Fruit fly (Drosophila melanogaster) whole organism, embryonic: Measurements from ENCODE around the gene CG4820.
A peak's percentile ranks its signal among the peaks of the same experiment; 100 is the strongest.

Experiments
- CG10267 ChIP-seq: fragments of 200-800 bp; sonication (Bioruptor generic); optimal IDR thresholded peaks from 2 replicates; lab custom pipeline; 2018; ENCODE audit warnings: missing biosample characterization, mild to moderate bottlenecking, missing genetic modification characterization, moderate library complexity
- CG10321 ChIP-seq: fragments of 200-800 bp; sonication (Bioruptor generic); IDR thresholded peaks from 2 replicates; pipeline ENCODE4 v1.3.6; 2022; ENCODE audit warnings: missing biosample characterization, missing genetic modification characterization
- CG10462 ChIP-seq: fragments of 200-800 bp; sonication (Bioruptor generic); optimal IDR thresholded peaks from 2 replicates; lab custom pipeline; 2016; ENCODE audit warnings: missing biosample characterization, missing genetic modification characterization
- CG12391 ChIP-seq: fragments of 200-800 bp; sonication (Bioruptor generic); optimal IDR thresholded peaks from 3 replicates; lab custom pipeline; 2018; ENCODE audit warnings: missing biosample characterization, mild to moderate bottlenecking, missing genetic modification characterization, moderate library complexity
- CG13123 ChIP-seq: fragments of 200-800 bp; sonication (Bioruptor generic); optimal IDR thresholded peaks from 2 replicates; lab custom pipeline; 2016; ENCODE audit warnings: missing biosample characterization, missing genetic modification characterization
- CG15479 ChIP-seq: fragments of 200-800 bp; sonication (Bioruptor generic); optimal IDR thresholded peaks from 3 replicates; lab custom pipeline; 2019; ENCODE audit warnings: missing biosample characterization, mild to moderate bottlenecking, missing genetic modification characterization, moderate library complexity
- CG16813 ChIP-seq: fragments of 200-800 bp; sonication (Bioruptor generic); IDR thresholded peaks from 3 replicates; pipeline ENCODE4 v1.3.6; 2022; ENCODE audit warnings: missing biosample characterization, missing genetic modification characterization; ENCODE audit not compliant: partially characterized antibody
- CG18262 ChIP-seq: fragments of 200-800 bp; optimal IDR thresholded peaks from 3 replicates; lab custom pipeline; 2019; ENCODE audit warnings: missing biosample characterization, mild to moderate bottlenecking, missing genetic modification characterization, moderate library complexity
- CG18476 ChIP-seq: fragments of 200-800 bp; sonication (Bioruptor generic); optimal IDR thresholded peaks from 2 replicates; lab custom pipeline; 2016; ENCODE audit warnings: missing biosample characterization, mild to moderate bottlenecking, missing genetic modification characterization
- CG2129 ChIP-seq: fragments of 200-800 bp; sonication (Bioruptor generic); IDR thresholded peaks from 2 replicates; pipeline ENCODE4 v1.3.6; 2022; ENCODE audit warnings: missing biosample characterization, missing genetic modification characterization; ENCODE audit not compliant: partially characterized antibody
- CG2202 ChIP-seq: fragments of 200-800 bp; sonication (Bioruptor generic); optimal IDR thresholded peaks from 2 replicates; lab custom pipeline; 2018; ENCODE audit warnings: missing biosample characterization, mild to moderate bottlenecking, missing genetic modification characterization
- CG2678 ChIP-seq: fragments of 200-800 bp; sonication (Bioruptor generic); optimal IDR thresholded peaks from 3 replicates; lab custom pipeline; 2019; ENCODE audit warnings: missing biosample characterization, mild to moderate bottlenecking, missing genetic modification characterization, moderate library complexity
- CG34422 ChIP-seq: fragments of 200-800 bp; sonication (Bioruptor generic); IDR thresholded peaks from 3 replicates; pipeline ENCODE4 v1.3.6; 2022; ENCODE audit warnings: missing biosample characterization, missing genetic modification characterization
- CG3847 ChIP-seq: fragments of 200-800 bp; sonication (Bioruptor generic); IDR thresholded peaks from 2 replicates; pipeline ENCODE4 v1.3.6; 2022; ENCODE audit warnings: missing biosample characterization, missing genetic modification characterization
- CG4360 ChIP-seq: fragments of 200-800 bp; sonication (Bioruptor generic); IDR thresholded peaks from 2 replicates; pipeline ENCODE4 v1.3.6; 2022; ENCODE audit warnings: missing biosample characterization, missing genetic modification characterization
- CG4424 ChIP-seq: fragments of 200-800 bp; sonication (Bioruptor generic); optimal IDR thresholded peaks from 3 replicates; lab custom pipeline; 2016; ENCODE audit warnings: missing biosample characterization, missing genetic modification characterization
- CG5180 ChIP-seq: fragments of 200-800 bp; sonication (Bioruptor generic); optimal IDR thresholded peaks from 3 replicates; lab custom pipeline; 2017; ENCODE audit warnings: missing biosample characterization, missing genetic modification characterization, mild to moderate bottlenecking, moderate library complexity, missing genetic modification reagents
- CG5245 ChIP-seq: fragments of 200-800 bp; sonication (Bioruptor generic); optimal IDR thresholded peaks from 3 replicates; lab custom pipeline; 2016; ENCODE audit warnings: missing biosample characterization, missing genetic modification characterization
- CG6791 ChIP-seq: fragments of 200-800 bp; sonication (Bioruptor generic); IDR thresholded peaks from 3 replicates; pipeline ENCODE4 v1.3.6; 2022; ENCODE audit warnings: missing biosample characterization, missing genetic modification characterization; ENCODE audit not compliant: partially characterized antibody
- CG8281 ChIP-seq: fragments of 200-800 bp; sonication (Bioruptor generic); optimal IDR thresholded peaks from 2 replicates; lab custom pipeline; 2018; ENCODE audit warnings: missing biosample characterization, mild to moderate bottlenecking, missing genetic modification characterization, moderate library complexity
- CoRest ChIP-seq: fragments of 200-800 bp; sonication (Bioruptor generic); optimal IDR thresholded peaks from 3 replicates; lab custom pipeline; 2018; ENCODE audit warnings: missing biosample characterization, mild to moderate bottlenecking, missing genetic modification characterization, moderate library complexity
- Dfd ChIP-seq, 2 experiments: fragments of >200 bp; optimal IDR thresholded peaks; 2 replicates each; lab custom pipeline; 2017; ENCODE audit warnings: missing biosample characterization in 2 of 2, missing genetic modification characterization in 2 of 2
- Fer2 ChIP-seq: fragments of 200-800 bp; sonication (Bioruptor generic); optimal IDR thresholded peaks from 2 replicates; lab custom pipeline; 2018; ENCODE audit warnings: missing biosample characterization, mild to moderate bottlenecking, missing genetic modification characterization, moderate library complexity
- HmgD ChIP-seq: fragments of 200-800 bp; sonication (Bioruptor generic); optimal IDR thresholded peaks from 3 replicates; lab custom pipeline; 2016; ENCODE audit warnings: missing biosample characterization, missing genetic modification characterization
- MBD-R2 ChIP-seq: fragments of 200-800 bp; sonication (Bioruptor generic); IDR thresholded peaks from 2 replicates; pipeline ENCODE4 v1.3.6; 2022; ENCODE audit warnings: missing biosample characterization, missing genetic modification characterization
- Mad ChIP-seq: fragments of 200-800 bp; sonication (Bioruptor generic); optimal IDR thresholded peaks from 2 replicates; lab custom pipeline; 2016; ENCODE audit warnings: missing biosample characterization, missing genetic modification characterization
- NC2α ChIP-seq: fragments of 200-800 bp; sonication (Bioruptor generic); optimal IDR thresholded peaks from 2 replicates; lab custom pipeline; 2016; ENCODE audit warnings: missing biosample characterization, missing genetic modification characterization
- Nf-YA ChIP-seq: fragments of 200-800 bp; sonication (Bioruptor generic); IDR thresholded peaks from 2 replicates; pipeline ENCODE4 v1.3.6; 2022; ENCODE audit warnings: missing biosample characterization, missing genetic modification characterization
- Nf-YB ChIP-seq: fragments of 200-800 bp; sonication (Bioruptor generic); optimal IDR thresholded peaks from 3 replicates; lab custom pipeline; 2019; ENCODE audit warnings: missing biosample characterization, mild to moderate bottlenecking, missing genetic modification characterization, moderate library complexity
- Optix ChIP-seq: fragments of 200-800 bp; sonication (Bioruptor generic); IDR thresholded peaks from 3 replicates; pipeline ENCODE4 v1.3.6; 2022; ENCODE audit warnings: missing biosample characterization, missing genetic modification characterization
- Ptx1 ChIP-seq: fragments of 200-800 bp; sonication (Bioruptor generic); IDR thresholded peaks from 2 replicates; pipeline ENCODE4 v1.3.6; 2022; ENCODE audit warnings: missing biosample characterization, missing genetic modification characterization
- Side ChIP-seq: fragments of 200-800 bp; sonication (Bioruptor generic); optimal IDR thresholded peaks from 2 replicates; lab custom pipeline; 2016; ENCODE audit warnings: missing biosample characterization, missing genetic modification characterization
- amos ChIP-seq: fragments of 200-800 bp; sonication (Bioruptor generic); IDR thresholded peaks from 2 replicates; pipeline ENCODE4 v1.3.6; 2022; ENCODE audit warnings: missing biosample characterization, missing genetic modification characterization; ENCODE audit not compliant: partially characterized antibody
- ap ChIP-seq: fragments of 200-800 bp; sonication (Bioruptor generic); IDR thresholded peaks from 2 replicates; pipeline ENCODE4 v1.3.6; 2022; ENCODE audit warnings: missing biosample characterization, missing genetic modification characterization
- ase ChIP-seq: fragments of 200-800 bp; sonication (Bioruptor generic); IDR thresholded peaks from 3 replicates; pipeline ENCODE4 v1.3.6; 2022; ENCODE audit warnings: missing biosample characterization, missing genetic modification characterization
- bbx ChIP-seq: fragments of 200-800 bp; sonication (Bioruptor generic); IDR thresholded peaks from 2 replicates; pipeline ENCODE4 v1.3.6; 2022; ENCODE audit warnings: missing biosample characterization, missing genetic modification characterization; ENCODE audit not compliant: partially characterized antibody
- bigmax ChIP-seq: fragments of 200-800 bp; sonication (Bioruptor generic); optimal IDR thresholded peaks from 2 replicates; lab custom pipeline; 2018; ENCODE audit warnings: missing biosample characterization, mild to moderate bottlenecking, missing genetic modification characterization
- bowl ChIP-seq: fragments of 200-800 bp; sonication (Bioruptor generic); IDR thresholded peaks from 2 replicates; pipeline ENCODE4 v1.3.6; 2022; ENCODE audit warnings: missing biosample characterization, missing genetic modification characterization
- disco-r ChIP-seq: fragments of 200-800 bp; sonication (Bioruptor generic); optimal IDR thresholded peaks from 2 replicates; lab custom pipeline; 2016; ENCODE audit warnings: missing biosample characterization, missing genetic modification characterization
- grau ChIP-seq: fragments of 200-800 bp; optimal IDR thresholded peaks from 3 replicates; lab custom pipeline; 2019; ENCODE audit warnings: missing biosample characterization, mild to moderate bottlenecking, missing genetic modification characterization, moderate library complexity
- gsb ChIP-seq: fragments of 200-800 bp; sonication (Bioruptor generic); IDR thresholded peaks from 2 replicates; pipeline ENCODE4 v1.3.6; 2022; ENCODE audit warnings: missing biosample characterization, missing genetic modification characterization
- lola ChIP-seq, 3 experiments: fragments of >200 bp in 2 of 3; fragments of 200-800 bp in 1 of 3; sonication (Bioruptor generic) in 1 of 3; optimal IDR thresholded peaks; 2 replicates each; lab custom pipeline; 2017 to 2019; ENCODE audit warnings: missing biosample characterization in 3 of 3, missing genetic modification characterization in 3 of 3, mild to moderate bottlenecking in 1 of 3, moderate library complexity in 1 of 3
- nerfin-1 ChIP-seq: fragments of 200-800 bp; sonication (Bioruptor generic); optimal IDR thresholded peaks from 3 replicates; lab custom pipeline; 2019; ENCODE audit warnings: missing biosample characterization, mild to moderate bottlenecking, missing genetic modification characterization, moderate library complexity
- pum ChIP-seq: fragments of 200-800 bp; sonication (Bioruptor generic); optimal IDR thresholded peaks from 2 replicates; lab custom pipeline; 2016; ENCODE audit warnings: missing biosample characterization, missing genetic modification characterization
- salm ChIP-seq: fragments of 200-800 bp; sonication (Bioruptor generic); optimal IDR thresholded peaks from 2 replicates; lab custom pipeline; 2018; ENCODE audit warnings: missing biosample characterization, mild to moderate bottlenecking, missing genetic modification characterization
- sisA ChIP-seq: fragments of 200-800 bp; sonication (Bioruptor generic); IDR thresholded peaks from 2 replicates; pipeline ENCODE4 v1.3.6; 2022; ENCODE audit warnings: missing biosample characterization, missing genetic modification characterization
- sna ChIP-seq: fragments of 200-800 bp; sonication (Bioruptor generic); IDR thresholded peaks from 2 replicates; pipeline ENCODE4 v1.3.6; 2022; ENCODE audit warnings: missing biosample characterization, missing genetic modification characterization; ENCODE audit not compliant: partially characterized antibody
- so ChIP-seq: fragments of 200-800 bp; sonication (Bioruptor generic); IDR thresholded peaks from 3 replicates; pipeline ENCODE4 v1.3.6; 2022; ENCODE audit warnings: missing biosample characterization, missing genetic modification characterization
- sug ChIP-seq: fragments of 200-800 bp; optimal IDR thresholded peaks from 2 replicates; lab custom pipeline; 2019; ENCODE audit warnings: missing biosample characterization, mild to moderate bottlenecking, missing genetic modification characterization, moderate library complexity
- tup ChIP-seq: fragments of 200-800 bp; sonication (Bioruptor generic); optimal IDR thresholded peaks from 2 replicates; lab custom pipeline; 2016; ENCODE audit warnings: missing biosample characterization, mild to moderate bottlenecking, missing genetic modification characterization, moderate library complexity

The CG4820 gene

DNA sequence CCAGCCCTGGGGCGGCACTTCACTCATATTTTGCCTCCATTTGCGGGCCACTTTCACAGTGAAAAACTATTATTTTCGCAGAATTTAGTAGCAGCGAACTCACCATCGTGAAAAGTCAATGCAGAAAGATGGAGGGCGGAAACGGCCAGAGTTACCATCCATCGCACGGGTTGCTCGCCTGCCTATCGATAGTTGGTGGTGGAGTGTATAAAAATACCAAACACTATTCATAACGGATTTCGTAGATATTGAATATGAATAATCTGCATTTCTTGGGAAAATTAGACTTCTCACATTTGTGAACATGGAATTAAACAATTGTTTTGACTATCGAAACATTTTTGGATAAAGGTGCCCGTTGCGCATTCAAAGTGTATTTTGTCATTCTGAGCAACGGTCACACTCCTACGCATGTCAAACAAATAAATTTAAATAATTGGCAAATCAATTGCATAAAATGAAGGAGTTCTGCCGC is at the start of gene CG4820, which contains the start of gene RpS25 (continued):
- TF ChIP-seq sug, result peak; percentile 92
- peak; percentile 85 for TF ChIP-seq salm (tag; lab: Kevin White, UChicago)
- peak; percentile 76 for TF ChIP-seq CG18476
- peak; percentile 77 for TF ChIP-seq CG2129 (GFP tag; lab: Robert Waterston, UW)
- TF ChIP-seq bowl (GFP tag; lab: Robert Waterston, UW), result peak; percentile 71
- TF ChIP-seq ap (GFP tag; lab: Robert Waterston, UW), result peak; percentile 71
- TF ChIP-seq tup (GFP tag; lab: Kevin White, UChicago), result peak; percentile 53
- TF ChIP-seq CG10267, result peak; percentile 89
- TF ChIP-seq CG5245 (GFP tag; lab: Kevin White, UChicago), result peak; percentile 85
- peak; percentile 95 for TF ChIP-seq CG3847 (GFP tag; lab: Robert Waterston, UW)
- peak; percentile 85 for TF ChIP-seq CG2202 (tag; lab: Kevin White, UChicago)
- peak; percentile 92 for TF ChIP-seq bigmax (GFP tag; lab: Kevin White, UChicago)
- TF ChIP-seq Side, result peak; percentile 94
- peak; percentile 72 for TF ChIP-seq CG8281 (tag; lab: Kevin White, UChicago)
- peak; percentile 77 for TF ChIP-seq ase (GFP tag; lab: Robert Waterston, UW)
- peak; percentile 92 for TF ChIP-seq disco-r (GFP tag; lab: Kevin White, UChicago)
- TF ChIP-seq nerfin-1, result peak; percentile 91
- TF ChIP-seq sna, result peak; percentile 89
- TF ChIP-seq CG13123 (GFP tag; lab: Kevin White, UChicago), result peak; percentile 82
- TF ChIP-seq CG4360 (GFP tag; lab: Robert Waterston, UW), result 0 out of 2 replicates have a peak, but pooled peaks have one; percentile 37
- peak; percentile 80 for TF ChIP-seq CG6791
- peak; percentile 77 for TF ChIP-seq Nf-YB (GFP tag; lab: Kevin White, UChicago)
- peak; percentile 78 for TF ChIP-seq pum (GFP tag; lab: Kevin White, UChicago)
- peak; percentile 91 for TF ChIP-seq Mad (GFP tag; lab: Kevin White, UChicago)
- peak; percentile 76 for TF ChIP-seq CG10462 (GFP tag; lab: Kevin White, UChicago)
- TF ChIP-seq CG15479 (GFP tag; lab: Kevin White, UChicago), result peak; percentile 94
- TF ChIP-seq CG4424, result peak; percentile 92
- TF ChIP-seq Nf-YA (GFP tag; lab: Robert Waterston, UW), result peak; percentile 79
- peak; percentile 81 for TF ChIP-seq CG5180 (GFP tag; lab: Kevin White, UChicago)
- peak in 1 of 3 experiments; percentile 76 for TF ChIP-seq lola (GFP tag; optimal IDR thresholded peaks at IDR 0.05; lab: Kevin White, UChicago)
- TF ChIP-seq so (GFP tag; lab: Robert Waterston, UW), result peak; percentile 85
- TF ChIP-seq CG10321, result peak; percentile 54
- peak; percentile 86 for TF ChIP-seq grau (tag; lab: Kevin White, UChicago)
- peak; percentile 91 for TF ChIP-seq MBD-R2
- peak; percentile 90 for TF ChIP-seq HmgD (GFP tag; lab: Kevin White, UChicago)
- TF ChIP-seq sisA, result peak; percentile 40; the same call in 1 of the 2 replicates
- peak; percentile 66 for TF ChIP-seq gsb
- peak; percentile 84 for TF ChIP-seq NC2α (GFP tag; lab: Kevin White, UChicago)
- peak; percentile 85 for TF ChIP-seq Fer2 (tag; lab: Kevin White, UChicago)
- peak; percentile 79 for TF ChIP-seq Ptx1 (GFP tag; lab: Robert Waterston, UW)
- TF ChIP-seq CoRest, result peak; percentile 85
- TF ChIP-seq Dfd (GFP tag; optimal IDR thresholded peaks at IDR 0.05; lab: Kevin White, UChicago), result no peak
- peak; percentile 81 for TF ChIP-seq CG18262 (tag; lab: Kevin White, UChicago)
- peak; percentile 87 for TF ChIP-seq CG16813
- TF ChIP-seq CG2678, result peak; percentile 85
- peak; percentile 89 for TF ChIP-seq amos (GFP tag; lab: Robert Waterston, UW)
- peak; percentile 81 for TF ChIP-seq Optix (GFP tag; lab: Robert Waterston, UW)
- TF ChIP-seq bbx (GFP tag; lab: Robert Waterston, UW), result peak; percentile 70
- peak; percentile 92 for TF ChIP-seq CG12391 (tag; lab: Kevin White, UChicago)
- TF ChIP-seq CG34422 (GFP tag; lab: Robert Waterston, UW), result peak; percentile 90
